Worm (Caenorhabditis elegans) whole organism, late embryonic: ENCODE results near the gene srx-119.

ENCODE experiments used
- K02D7.2 ChIP-seq: sonication (generic microtip); optimal IDR thresholded peaks from 2 replicates; lab custom pipeline; 2017; ENCODE audit warnings: mild to moderate bottlenecking, missing genetic modification characterization, missing compliant biosample characterization
- Y22D7AL.16 ChIP-seq: sonication (generic microtip); optimal IDR thresholded peaks from 2 replicates; lab custom pipeline; 2016; ENCODE audit warnings: missing genetic modification characterization, missing compliant biosample characterization
- ahr-1 ChIP-seq: sonication (generic microtip); optimal IDR thresholded peaks from 2 replicates; lab custom pipeline; 2016; ENCODE audit warnings: missing genetic modification characterization, missing compliant biosample characterization
- ama-1 ChIP-seq: fragments of 150-350 bp; optimal IDR thresholded peaks from 2 replicates; lab custom pipeline; 2014
- ceh-14 ChIP-seq: sonication (generic microtip); optimal IDR thresholded peaks from 2 replicates; lab custom pipeline; 2016; ENCODE audit warnings: missing genotype, missing genetic modification characterization, missing compliant biosample characterization
- ceh-18 ChIP-seq: sonication (generic microtip); optimal IDR thresholded peaks from 2 replicates; lab custom pipeline; 2016; ENCODE audit warnings: missing genetic modification characterization, missing compliant biosample characterization
- ceh-19 ChIP-seq: fragments of 200-800 bp; sonication (Bioruptor generic); optimal IDR thresholded peaks from 2 replicates; lab custom pipeline; 2018; ENCODE audit warnings: mild to moderate bottlenecking, missing genetic modification characterization, missing compliant biosample characterization
- ceh-2 ChIP-seq: sonication (generic microtip); optimal IDR thresholded peaks from 2 replicates; lab custom pipeline; 2016; ENCODE audit warnings: missing genotype, missing genetic modification characterization, missing compliant biosample characterization
- ceh-30 ChIP-seq: fragments of 150-350 bp; optimal IDR thresholded peaks from 2 replicates; lab custom pipeline; 2014; ENCODE audit warnings: missing biosample characterization, missing genetic modification characterization
- ceh-34 ChIP-seq: sonication (generic microtip); optimal IDR thresholded peaks from 2 replicates; lab custom pipeline; 2016; ENCODE audit warnings: mild to moderate bottlenecking, missing genetic modification characterization, missing compliant biosample characterization
- ceh-45 ChIP-seq: fragments of 200-800 bp; sonication (Bioruptor generic); IDR thresholded peaks from 2 replicates; pipeline ENCODE4 v1.3.6; 2022; ENCODE audit warnings: missing genetic modification reagents, missing genetic modification characterization, missing compliant biosample characterization
- ceh-6 ChIP-seq: fragments of 200-800 bp; sonication (Bioruptor generic); optimal IDR thresholded peaks from 2 replicates; lab custom pipeline; 2018; ENCODE audit warnings: mild to moderate bottlenecking, missing genetic modification characterization, missing compliant biosample characterization
- dve-1 ChIP-seq: sonication (generic microtip); optimal IDR thresholded peaks from 2 replicates; lab custom pipeline; 2017; ENCODE audit warnings: antibody characterized with exemption, mild to moderate bottlenecking, missing genetic modification characterization, missing compliant biosample characterization
- elt-2 ChIP-seq: sonication (generic microtip); optimal IDR thresholded peaks from 2 replicates; lab custom pipeline; 2016; ENCODE audit warnings: missing genetic modification reagents, missing genetic modification characterization, missing compliant biosample characterization
- elt-4 ChIP-seq: sonication (generic microtip); optimal IDR thresholded peaks from 2 replicates; lab custom pipeline; 2016; ENCODE audit warnings: missing genetic modification characterization, missing compliant biosample characterization
- eyg-1 ChIP-seq: sonication (generic microtip); optimal IDR thresholded peaks from 2 replicates; lab custom pipeline; 2016; ENCODE audit warnings: missing genotype, missing genetic modification characterization, missing compliant biosample characterization
- fkh-6 ChIP-seq: sonication (generic microtip); optimal IDR thresholded peaks from 2 replicates; lab custom pipeline; 2016; ENCODE audit warnings: missing genetic modification characterization, missing compliant biosample characterization
- gmeb-2 ChIP-seq: sonication (generic microtip); optimal IDR thresholded peaks from 2 replicates; lab custom pipeline; 2016; ENCODE audit warnings: missing genetic modification characterization, inconsistent platforms, missing compliant biosample characterization
- hlh-13 ChIP-seq: fragments of 200-800 bp; sonication (Bioruptor generic); optimal IDR thresholded peaks from 2 replicates; lab custom pipeline; 2018; ENCODE audit warnings: mild to moderate bottlenecking, missing genetic modification characterization, missing compliant biosample characterization
- hlh-15 ChIP-seq: sonication (generic microtip); optimal IDR thresholded peaks from 2 replicates; lab custom pipeline; 2016; ENCODE audit warnings: missing genetic modification characterization, missing compliant biosample characterization
- hlh-30 ChIP-seq: sonication (generic microtip); optimal IDR thresholded peaks from 2 replicates; lab custom pipeline; 2017; ENCODE audit warnings: antibody characterized with exemption, missing genetic modification characterization, missing compliant biosample characterization; ENCODE audit not compliant: insufficient read depth
- hlh-8 ChIP-seq: sonication (generic microtip); optimal IDR thresholded peaks from 2 replicates; lab custom pipeline; 2016; ENCODE audit warnings: missing genotype, missing genetic modification characterization, missing compliant biosample characterization
- lin-11 ChIP-seq: fragments of 200-800 bp; sonication (Bioruptor generic); optimal IDR thresholded peaks from 2 replicates; lab custom pipeline; 2018; ENCODE audit warnings: mild to moderate bottlenecking, missing genetic modification characterization, missing compliant biosample characterization
- madf-2 ChIP-seq: sonication (generic microtip); optimal IDR thresholded peaks from 2 replicates; lab custom pipeline; 2017; ENCODE audit warnings: missing genetic modification characterization, missing compliant biosample characterization
- nhr-232 ChIP-seq: sonication (generic microtip); optimal IDR thresholded peaks from 2 replicates; lab custom pipeline; 2016; ENCODE audit warnings: missing genetic modification characterization, missing compliant biosample characterization
- npax-4 ChIP-seq: sonication (generic microtip); optimal IDR thresholded peaks from 2 replicates; lab custom pipeline; 2016; ENCODE audit warnings: missing genetic modification characterization, missing compliant biosample characterization
- pag-3 ChIP-seq: sonication (generic microtip); optimal IDR thresholded peaks from 2 replicates; lab custom pipeline; 2016; ENCODE audit warnings: missing compliant biosample characterization, missing genetic modification characterization, borderline replicate concordance
- pha-2 ChIP-seq: sonication (generic microtip); optimal IDR thresholded peaks from 2 replicates; lab custom pipeline; 2017; ENCODE audit warnings: mild to moderate bottlenecking, missing genetic modification characterization, missing compliant biosample characterization
- pha-4 ChIP-seq: fragments of 150-350 bp; optimal IDR thresholded peaks from 2 replicates; lab custom pipeline; 2018; ENCODE audit warnings: missing biosample characterization, missing genetic modification reagents, missing genetic modification characterization
- pqm-1 ChIP-seq: sonication (generic microtip); optimal IDR thresholded peaks from 2 replicates; lab custom pipeline; 2016; ENCODE audit warnings: missing genetic modification characterization, missing compliant biosample characterization
- pros-1 ChIP-seq: fragments of 150-350 bp; optimal IDR thresholded peaks from 2 replicates; lab custom pipeline; 2014; ENCODE audit warnings: missing biosample characterization, missing genetic modification reagents, missing genetic modification characterization
- sdc-2 ChIP-seq: sonication (generic microtip); optimal IDR thresholded peaks from 2 replicates; lab custom pipeline; 2016; ENCODE audit warnings: missing genotype, missing genetic modification characterization, missing compliant biosample characterization
- sox-4 ChIP-seq: sonication (generic microtip); optimal IDR thresholded peaks from 2 replicates; lab custom pipeline; 2017; ENCODE audit warnings: mild to moderate bottlenecking, missing genetic modification characterization, inconsistent platforms, missing compliant biosample characterization
- tbx-2 ChIP-seq: sonication (generic microtip); optimal IDR thresholded peaks from 2 replicates; lab custom pipeline; 2016; ENCODE audit warnings: missing genetic modification characterization, missing compliant biosample characterization
- ttx-3 ChIP-seq: sonication (generic microtip); optimal IDR thresholded peaks from 2 replicates; lab custom pipeline; 2016; ENCODE audit warnings: missing genetic modification reagents, missing genetic modification characterization, missing compliant biosample characterization
- unc-3 ChIP-seq, 2 experiments: fragments of 200-800 bp in 1 of 2; sonication (Bioruptor generic) in 1 of 2; sonication (generic microtip) in 1 of 2; conservative IDR thresholded peaks in 1 of 2; optimal IDR thresholded peaks in 1 of 2; 2 replicates each; pipeline versions ENCODE4 v1.3.6 to Lab custom; 2016 to 2022; ENCODE audit warnings: missing compliant biosample characterization in 2 of 2, missing genetic modification characterization in 2 of 2, missing genetic modification reagents in 1 of 2
- unc-42 ChIP-seq: sonication (generic microtip); optimal IDR thresholded peaks from 2 replicates; lab custom pipeline; 2016; ENCODE audit warnings: missing genotype, missing genetic modification characterization, missing compliant biosample characterization
- unc-86 ChIP-seq: sonication (generic microtip); optimal IDR thresholded peaks from 2 replicates; lab custom pipeline; 2016; ENCODE audit warnings: missing genetic modification characterization, missing compliant biosample characterization
- zip-5 ChIP-seq: sonication (generic microtip); optimal IDR thresholded peaks from 2 replicates; lab custom pipeline; 2016; ENCODE audit warnings: missing genetic modification characterization, missing compliant biosample characterization
- ztf-16 ChIP-seq: sonication (generic microtip); optimal IDR thresholded peaks from 2 replicates; lab custom pipeline; 2017; ENCODE audit warnings: missing genetic modification characterization, missing compliant biosample characterization

srx-119 gene

ce11 chrII:12549613-12550012 is 21.6 kb downstream of the srx-119 start:
- TF ChIP-seq tbx-2 (tag; lab: Kevin White, UChicago), result no peak
- TF ChIP-seq ahr-1 (tag; lab: Kevin White, UChicago), result no peak
- no peak for TF ChIP-seq madf-2 (tag; lab: Kevin White, UChicago)
- TF ChIP-seq, all 69 proteins: peak for 0

- TF ChIP-seq unc-86 (tag; lab: Kevin White, UChicago) (no peak), sdc-2 (tag; lab: Kevin White, UChicago) (peak; percentile 97), ceh-45 (no peak), ttx-3 (no peak)
Measured at ce11 chrII:12550940-12551339, 22.9 kb downstream of the srx-119 start.

ce11 chrII:12555579-12555978 is 27.5 kb downstream of the srx-119 start, which contains the start of gene F49C5.11:
Gene F49C5.11 (plus strand): TSS chrII:12555879.
- TF ChIP-seq zip-5 (tag; lab: Kevin White, UChicago) (no peak), pag-3 (no peak), Y22D7AL.16 (no peak), pha-4 (tag; lab: Kevin White, UChicago) (no peak), ceh-6 (GFP tag; lab: Kevin White, UChicago) (no peak), pha-2 (tag; lab: Kevin White, UChicago) (no peak), pqm-1 (tag; lab: Kevin White, UChicago) (no peak), hlh-13 (GFP tag; lab: Kevin White, UChicago) (no peak), sox-4 (tag; lab: Kevin White, UChicago) (no peak), npax-4 (tag; lab: Kevin White, UChicago) (no peak), elt-4 (tag; lab: Kevin White, UChicago) (no peak), ceh-34 (tag; lab: Kevin White, UChicago) (no peak), unc-3 (GFP tag; conservative IDR thresholded peaks at IDR 0.05; lab: Robert Waterston, UW) (no peak), unc-3 (tag; optimal IDR thresholded peaks at IDR 0.05; lab: Kevin White, UChicago) (no peak), hlh-30 (tag; lab: Kevin White, UChicago) (no peak), eyg-1 (no peak), nhr-232 (no peak), ceh-30 (tag; lab: Kevin White, UChicago) (no peak)

ce11 chrII:12560210-12560609 is 32.2 kb downstream of the srx-119 start, which contains the start of gene F49C5.12:
Gene F49C5.12 (minus strand): TSS chrII:12560310.
- TF ChIP-seq ama-1 (lab: Kevin White, UChicago) (no peak), ceh-34 (tag; lab: Kevin White, UChicago) (no peak), hlh-15 (tag; lab: Kevin White, UChicago) (no peak), zip-5 (tag; lab: Kevin White, UChicago) (no peak), ceh-18 (no peak), K02D7.2 (tag; lab: Kevin White, UChicago) (no peak), pha-2 (tag; lab: Kevin White, UChicago) (no peak), dve-1 (tag; lab: Kevin White, UChicago) (no peak), lin-11 (tag; lab: Kevin White, UChicago) (no peak), ztf-16 (no peak), unc-42 (no peak), pag-3 (no peak), pros-1 (tag; lab: Kevin White, UChicago) (no peak), ceh-19 (no peak), fkh-6 (no peak), unc-86 (tag; lab: Kevin White, UChicago) (no peak), elt-2 (tag; lab: Kevin White, UChicago) (no peak)

- no peak for TF ChIP-seq ceh-2
- TF ChIP-seq ceh-30 (tag; lab: Kevin White, UChicago), result no peak
- no peak for TF ChIP-seq ceh-14 (tag; lab: Kevin White, UChicago)
- TF ChIP-seq unc-3 (GFP tag; conservative IDR thresholded peaks at IDR 0.05; lab: Robert Waterston, UW), result no peak
- no peak for TF ChIP-seq unc-3 (tag; optimal IDR thresholded peaks at IDR 0.05; lab: Kevin White, UChicago)
- no peak for TF ChIP-seq gmeb-2 (tag; lab: Kevin White, UChicago)
- no peak for TF ChIP-seq hlh-8 (tag; lab: Kevin White, UChicago)
- TF ChIP-seq pros-1 (tag; lab: Kevin White, UChicago), result no peak
- no peak for TF ChIP-seq sox-4 (tag; lab: Kevin White, UChicago)
Measured at ce11 chrII:12565851-12566250, 37.8 kb downstream of the srx-119 start, which contains the start of gene F49C5.7. Gene F49C5.7 (plus strand): TSS chrII:12566151.
